Fruit fly (Drosophila melanogaster) whole organism, embryonic: ENCODE data around the gene CG15543.

ENCODE experiments used
- CG1024 ChIP-seq: fragments of 200-800 bp; sonication (Bioruptor generic); IDR thresholded peaks from 2 replicates; pipeline ENCODE4 v1.3.6; 2022; ENCODE audit warnings: missing biosample characterization, missing genetic modification characterization
- CG12299 ChIP-seq: fragments of 200-800 bp; sonication (Bioruptor generic); optimal IDR thresholded peaks from 2 replicates; lab custom pipeline; 2018; ENCODE audit warnings: missing biosample characterization, mild to moderate bottlenecking, missing genetic modification characterization
- CG3281 ChIP-seq: fragments of 200-800 bp; sonication (Bioruptor generic); optimal IDR thresholded peaks from 3 replicates; lab custom pipeline; 2017; ENCODE audit warnings: missing biosample characterization, mild to moderate bottlenecking, missing genetic modification characterization
- CG8359 ChIP-seq: fragments of 200-800 bp; sonication (Bioruptor generic); optimal IDR thresholded peaks from 2 replicates; lab custom pipeline; 2017; ENCODE audit warnings: missing biosample characterization, mild to moderate bottlenecking, missing genetic modification characterization, borderline replicate concordance
- Hey ChIP-seq: fragments of 200-800 bp; sonication (Bioruptor generic); optimal IDR thresholded peaks from 3 replicates; lab custom pipeline; 2018; ENCODE audit warnings: missing biosample characterization, mild to moderate bottlenecking, missing genetic modification characterization
- HmgZ ChIP-seq: fragments of 200-800 bp; sonication (Bioruptor generic); optimal IDR thresholded peaks from 2 replicates; lab custom pipeline; 2018; ENCODE audit warnings: missing biosample characterization, mild to moderate bottlenecking, missing genetic modification characterization
- jing ChIP-seq: fragments of 200-800 bp; sonication (Bioruptor generic); optimal IDR thresholded peaks from 2 replicates; lab custom pipeline; 2018; ENCODE audit warnings: missing biosample characterization, mild to moderate bottlenecking, missing genetic modification characterization
- lilli ChIP-seq: fragments of 200-800 bp; sonication (Bioruptor generic); optimal IDR thresholded peaks from 3 replicates; lab custom pipeline; 2016; ENCODE audit warnings: missing biosample characterization, missing genetic modification characterization

DNA sequence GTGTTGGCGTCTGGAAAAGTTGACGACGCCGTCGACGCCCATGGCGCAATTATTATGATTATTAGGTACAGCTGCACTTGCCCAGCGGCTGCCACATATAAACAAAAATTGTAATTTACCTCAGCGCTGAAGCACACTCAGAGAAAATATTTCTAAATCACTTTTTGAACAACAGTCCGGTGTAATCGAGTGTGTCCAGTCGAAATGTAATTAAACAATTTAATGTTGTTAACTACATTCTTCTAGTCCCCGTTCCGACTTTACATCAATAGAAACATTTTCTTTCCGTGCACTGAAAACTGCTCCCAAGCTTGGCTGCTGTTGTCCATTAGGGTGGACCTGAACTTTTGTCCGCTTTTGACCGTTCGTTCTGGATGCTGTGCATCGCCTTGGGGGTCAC lies 13.7 kb upstream of the CG15543 start:
- TF ChIP-seq CG12299 (tag; lab: Kevin White, UChicago): no peak
- no peak for TF ChIP-seq CG3281 (GFP tag; lab: Kevin White, UChicago)
- TF ChIP-seq lilli: no peak
- no peak for TF ChIP-seq jing (GFP tag; lab: Kevin White, UChicago)
- TF ChIP-seq Hey (tag; lab: Kevin White, UChicago): no peak
- no peak for TF ChIP-seq CG1024 (GFP tag; lab: Robert Waterston, UW)
- no peak for TF ChIP-seq HmgZ (tag; lab: Kevin White, UChicago)
- TF ChIP-seq CG8359 (GFP tag; lab: Kevin White, UChicago): no peak
